Fruit fly (Drosophila melanogaster): ENCODE measurements around the gene Ir75a.

Gene Ir75a

dm6 chr3L:17856655-17857479 lies 39.1 kb upstream of the Ir75a start, which contains the start of gene CG5535 (continued):
- peak; percentile 84 for TF ChIP-seq sens (GFP tag)
- TF ChIP-seq lov (optimal IDR thresholded peaks at IDR 0.05), result no peak
- TF ChIP-seq lov (GFP tag; IDR thresholded peaks at IDR 0.05), result peak; percentile 82; the same call in 2 of the 3 replicates
- peak; percentile 26 for TF ChIP-seq Spps (tag; optimal IDR thresholded peaks at IDR 0.05)
- TF ChIP-seq CG17361 (GFP tag; IDR thresholded peaks at IDR 0.05), result peak; percentile 99
- TF ChIP-seq exex (tag; optimal IDR thresholded peaks at IDR 0.05), result peak; percentile 24
- TF ChIP-seq Hey (tag; optimal IDR thresholded peaks at IDR 0.05), result no peak
- peak in 1 of 2 experiments; percentile 6 for TF ChIP-seq tll (GFP tag; optimal IDR thresholded peaks at IDR 0.05)
- TF ChIP-seq CG10267 (tag; optimal IDR thresholded peaks at IDR 0.05), result peak; percentile 77
- peak; percentile 57 for TF ChIP-seq mam (GFP tag; optimal IDR thresholded peaks at IDR 0.05)
- TF ChIP-seq CG1603 (tag; optimal IDR thresholded peaks at IDR 0.05), result peak; percentile 84
- TF ChIP-seq da (GFP tag; optimal IDR thresholded peaks at IDR 0.05), result no peak
- no peak for TF ChIP-seq D (optimal IDR thresholded peaks at IDR 0.05)
- TF ChIP-seq D (GFP tag; optimal IDR thresholded peaks at IDR 0.05), result peak; percentile 80
- TF ChIP-seq tup (GFP tag; optimal IDR thresholded peaks at IDR 0.05), result no peak
- TF ChIP-seq CG11695 (GFP tag; IDR thresholded peaks at IDR 0.05), result peak; percentile 44; the same call in 1 of the 3 replicates
- TF ChIP-seq Kr (GFP tag; optimal IDR thresholded peaks at IDR 0.05), result no peak
- TF ChIP-seq fd64A (GFP tag; optimal IDR thresholded peaks at IDR 0.05), result no peak
- peak; percentile 42 for TF ChIP-seq CG7786 (GFP tag; optimal IDR thresholded peaks at IDR 0.05)
- TF ChIP-seq Med (GFP tag), result peak; percentile 93
- no peak for TF ChIP-seq hkb (optimal IDR thresholded peaks at IDR 0.05)
- peak; percentile 47; the same call in 1 of the 2 replicates for TF ChIP-seq hkb (GFP tag; IDR thresholded peaks at IDR 0.05)
- TF ChIP-seq CG6683 (GFP tag; optimal IDR thresholded peaks at IDR 0.05), result peak; percentile 33
- peak; percentile 97 for TF ChIP-seq CG7556 (GFP tag; optimal IDR thresholded peaks at IDR 0.05)
- peak; percentile 42 for TF ChIP-seq maf-S (GFP tag; optimal IDR thresholded peaks at IDR 0.05)
- 0 out of 2 replicates have a peak, but pooled peaks have one; percentile 19 for TF ChIP-seq CG43689 (GFP tag; IDR thresholded peaks at IDR 0.05)
- peak; percentile 60 for TF ChIP-seq Ptx1 (GFP tag; IDR thresholded peaks at IDR 0.05)
- peak; percentile 37; the same call in 1 of the 2 replicates for TF ChIP-seq E2f2 (GFP tag; IDR thresholded peaks at IDR 0.05)
- TF ChIP-seq bsh (GFP tag; optimal IDR thresholded peaks at IDR 0.05), result peak; percentile 68 to 81
- TF ChIP-seq sisA (GFP tag; IDR thresholded peaks at IDR 0.05), result peak; percentile 47
- no peak for TF ChIP-seq nau (GFP tag; optimal IDR thresholded peaks at IDR 0.05)
- 0 out of 2 replicates have a peak, but pooled peaks have one; percentile 20 for TF ChIP-seq dati (GFP tag; IDR thresholded peaks at IDR 0.05)
- TF ChIP-seq MBD-R2 (GFP tag; IDR thresholded peaks at IDR 0.05), result peak; percentile 27; the same call in 1 of the 2 replicates
- no peak for TF ChIP-seq CG15479 (GFP tag; optimal IDR thresholded peaks at IDR 0.05)
- TF ChIP-seq CG2875 (GFP tag; optimal IDR thresholded peaks at IDR 0.05), result peak; percentile 48
- peak; percentile 74 for TF ChIP-seq NFAT (GFP tag; IDR thresholded peaks at IDR 0.05)
- no peak for TF ChIP-seq CG10321 (GFP tag; IDR thresholded peaks at IDR 0.05)
- peak; percentile 29; the same call in 1 of the 2 replicates for TF ChIP-seq Nf-YA (GFP tag; IDR thresholded peaks at IDR 0.05)
- no peak; the same call in 1 of the 2 replicates for TF ChIP-seq gt (GFP tag; IDR thresholded peaks at IDR 0.05)
- no peak for TF ChIP-seq BEAF-32 (GFP tag; optimal IDR thresholded peaks at IDR 0.05)
- no peak for TF ChIP-seq fru (optimal IDR thresholded peaks at IDR 0.05)
- TF ChIP-seq CG8388 (GFP tag; optimal IDR thresholded peaks at IDR 0.05), result peak; percentile 81
- peak; percentile 34; the same call in 1 of the 2 replicates for TF ChIP-seq ssp (GFP tag; IDR thresholded peaks at IDR 0.05)
- no peak for TF ChIP-seq CG10565 (GFP tag; optimal IDR thresholded peaks at IDR 0.05)
- TF ChIP-seq Nf-YC (tag; optimal IDR thresholded peaks at IDR 0.05), result peak; percentile 84
- TF ChIP-seq CG17912 (GFP tag; optimal IDR thresholded peaks at IDR 0.05), result no peak
- TF ChIP-seq nerfin-2 (GFP tag; IDR thresholded peaks at IDR 0.05; ENCODE audit: partially characterized antibody), result no peak; the same call in 1 of the 2 replicates
- TF ChIP-seq ems (GFP tag; optimal IDR thresholded peaks at IDR 0.05), result peak; percentile 11
- no peak for TF ChIP-seq Dfd (GFP tag; optimal IDR thresholded peaks at IDR 0.05)

All from whole organism, embryonic.